Worm (Caenorhabditis elegans) whole organism, L1 larva: Measurements from ENCODE around the gene vkmt-1.

ENCODE experiments used
- F16B12.6 ChIP-seq: fragments of 150-350 bp; optimal IDR thresholded peaks from 2 replicates; lab custom pipeline; 2014; ENCODE audit warnings: missing biosample characterization, missing genetic modification characterization
- aha-1 ChIP-seq: fragments of 150-350 bp; optimal IDR thresholded peaks from 2 replicates; lab custom pipeline; 2014; ENCODE audit warnings: missing biosample characterization, missing genetic modification characterization
- ceh-8 ChIP-seq: fragments of 200-800 bp; sonication (Bioruptor generic); optimal IDR thresholded peaks from 2 replicates; lab custom pipeline; 2018; ENCODE audit warnings: mild to moderate bottlenecking, missing genetic modification characterization, moderate library complexity, missing compliant biosample characterization
- ceh-82 ChIP-seq, 3 experiments: fragments of 150-350 bp in 1 of 3; sonication (generic microtip) in 2 of 3; optimal IDR thresholded peaks; 2 replicates each; lab custom pipeline; 2014 to 2017; ENCODE audit warnings: missing biosample characterization in 3 of 3, missing genetic modification characterization in 3 of 3
- ces-1 ChIP-seq: fragments of 150-350 bp; optimal IDR thresholded peaks from 2 replicates; lab custom pipeline; 2014; ENCODE audit warnings: missing biosample characterization, missing genetic modification reagents, missing genetic modification characterization
- efl-1 ChIP-seq, 4 experiments: fragments of 150-350 bp; optimal IDR thresholded peaks in 3 of 4; peaks in 1 of 4; 1 replicate in 1 of 4; 2 replicates in 3 of 4; lab custom pipeline; 2014; ENCODE audit warnings: missing biosample characterization in 2 of 4, missing genetic modification characterization in 2 of 4, missing genetic modification reagents in 2 of 4
- efl-3 ChIP-seq: fragments of 200-800 bp; sonication (Bioruptor generic); optimal IDR thresholded peaks from 2 replicates; lab custom pipeline; 2018; ENCODE audit warnings: mild to moderate bottlenecking, missing genetic modification characterization, missing compliant biosample characterization
- elt-2 ChIP-seq: sonication (generic microtip); optimal IDR thresholded peaks from 2 replicates; lab custom pipeline; 2016; ENCODE audit warnings: missing genetic modification characterization, mild to moderate bottlenecking, inconsistent platforms, missing compliant biosample characterization, missing genetic modification reagents
- ets-5 ChIP-seq: fragments of 200-800 bp; sonication (Bioruptor generic); IDR thresholded peaks from 2 replicates; pipeline ENCODE4 v1.3.6; 2022; ENCODE audit warnings: missing genetic modification characterization, missing compliant biosample characterization
- fkh-4 ChIP-seq: sonication (generic microtip); optimal IDR thresholded peaks from 2 replicates; lab custom pipeline; 2016; ENCODE audit warnings: missing compliant biosample characterization, missing genetic modification characterization, borderline replicate concordance
- fos-1 ChIP-seq: fragments of 150-350 bp; optimal IDR thresholded peaks from 2 replicates; lab custom pipeline; 2014; ENCODE audit warnings: missing biosample characterization, missing genetic modification characterization
- hlh-17 ChIP-seq: fragments of 200-800 bp; sonication (Bioruptor generic); optimal IDR thresholded peaks from 2 replicates; lab custom pipeline; 2018; ENCODE audit warnings: missing genetic modification characterization, mild to moderate bottlenecking, missing compliant biosample characterization, moderate library complexity, borderline replicate concordance
- isw-1 ChIP-seq: fragments of 200-800 bp; sonication (Bioruptor generic); IDR thresholded peaks from 2 replicates; pipeline ENCODE4 v1.3.6; 2022; ENCODE audit warnings: missing genetic modification characterization, missing compliant biosample characterization
- jun-1 ChIP-seq: fragments of 150-350 bp; optimal IDR thresholded peaks from 2 replicates; lab custom pipeline; 2014; ENCODE audit warnings: missing biosample characterization, missing genetic modification reagents, missing genetic modification characterization
- lin-13 ChIP-seq: fragments of 150-350 bp; optimal IDR thresholded peaks from 2 replicates; lab custom pipeline; 2014; ENCODE audit warnings: missing biosample characterization, missing genetic modification reagents, missing genetic modification characterization
- lin-39 ChIP-seq: fragments of 150-350 bp; optimal IDR thresholded peaks from 2 replicates; lab custom pipeline; 2014; ENCODE audit warnings: missing biosample characterization, missing genetic modification reagents, missing genetic modification characterization
- mab-9 ChIP-seq: fragments of 200-800 bp; sonication (Bioruptor generic); IDR thresholded peaks from 2 replicates; pipeline ENCODE4 v1.3.6; 2022; ENCODE audit warnings: missing genetic modification reagents, missing genetic modification characterization, missing compliant biosample characterization
- mef-2 ChIP-seq: fragments of 150-350 bp; optimal IDR thresholded peaks from 2 replicates; lab custom pipeline; 2014; ENCODE audit warnings: missing biosample characterization, missing genetic modification characterization
- mep-1 ChIP-seq: fragments of 150-350 bp; optimal IDR thresholded peaks from 2 replicates; lab custom pipeline; 2014; ENCODE audit warnings: missing biosample characterization, missing genetic modification characterization
- nhr-12 ChIP-seq: sonication (generic microtip); optimal IDR thresholded peaks from 2 replicates; lab custom pipeline; 2017; ENCODE audit warnings: missing biosample characterization, missing genetic modification characterization
- nhr-20 ChIP-seq: sonication (generic microtip); optimal IDR thresholded peaks from 2 replicates; lab custom pipeline; 2016; ENCODE audit warnings: mild to moderate bottlenecking, missing genetic modification characterization, missing compliant biosample characterization
- nhr-237 ChIP-seq: fragments of 150-350 bp; optimal IDR thresholded peaks from 2 replicates; lab custom pipeline; 2014; ENCODE audit warnings: missing biosample characterization, missing genetic modification characterization
- nhr-28 ChIP-seq: fragments of 150-350 bp; optimal IDR thresholded peaks from 2 replicates; lab custom pipeline; 2014; ENCODE audit warnings: missing biosample characterization, missing genetic modification characterization
- nhr-76 ChIP-seq: sonication (generic microtip); optimal IDR thresholded peaks from 2 replicates; lab custom pipeline; 2017; ENCODE audit warnings: missing biosample characterization, missing genetic modification characterization
- nhr-77 ChIP-seq: fragments of 150-350 bp; optimal IDR thresholded peaks from 2 replicates; lab custom pipeline; 2014; ENCODE audit warnings: missing biosample characterization, missing genetic modification characterization
- nhr-85 ChIP-seq: sonication (generic microtip); peaks from one replicate; lab custom pipeline; 2016; ENCODE audit warnings: missing genetic modification characterization, inconsistent platforms, missing compliant biosample characterization
- pax-3 ChIP-seq: fragments of 200-800 bp; sonication (Bioruptor generic); optimal IDR thresholded peaks from 2 replicates; lab custom pipeline; 2018; ENCODE audit warnings: mild to moderate bottlenecking, missing genetic modification characterization, moderate library complexity, missing compliant biosample characterization
- pqm-1 ChIP-seq: sonication (generic microtip); optimal IDR thresholded peaks from 3 replicates; lab custom pipeline; 2017; ENCODE audit warnings: missing biosample characterization, missing genetic modification characterization
- snu-23 ChIP-seq: sonication (generic microtip); optimal IDR thresholded peaks from 2 replicates; lab custom pipeline; 2016; ENCODE audit warnings: missing genetic modification characterization, missing compliant biosample characterization
- sptf-1 ChIP-seq: fragments of 150-350 bp; optimal IDR thresholded peaks from 2 replicates; lab custom pipeline; 2014; ENCODE audit warnings: missing biosample characterization, missing genetic modification characterization
- sup-37 ChIP-seq: fragments of 200-800 bp; sonication (Bioruptor generic); optimal IDR thresholded peaks from 2 replicates; lab custom pipeline; 2018; ENCODE audit warnings: mild to moderate bottlenecking, missing genetic modification characterization, missing compliant biosample characterization
- unc-130 ChIP-seq: fragments of 150-350 bp; optimal IDR thresholded peaks from 2 replicates; lab custom pipeline; 2017; ENCODE audit warnings: missing biosample characterization, missing genetic modification characterization, inconsistent platforms
- unc-30 ChIP-seq: sonication (generic microtip); optimal IDR thresholded peaks from 2 replicates; lab custom pipeline; 2017; ENCODE audit warnings: missing biosample characterization, missing genetic modification characterization
- unc-98 ChIP-seq: fragments of 200-800 bp; sonication (Bioruptor generic); IDR thresholded peaks from 2 replicates; pipeline ENCODE4 v1.3.6; 2022; ENCODE audit warnings: missing genetic modification characterization, missing compliant biosample characterization
- vab-15 ChIP-seq: sonication (generic microtip); optimal IDR thresholded peaks from 2 replicates; lab custom pipeline; 2017; ENCODE audit warnings: missing genotype, mild to moderate bottlenecking, missing genetic modification characterization, missing compliant biosample characterization
- ztf-11 ChIP-seq, 2 experiments: sonication (generic microtip); optimal IDR thresholded peaks; 2 replicates each; lab custom pipeline; 2016 to 2017; ENCODE audit warnings: missing genetic modification characterization in 2 of 2, missing biosample characterization in 1 of 2, missing compliant biosample characterization in 1 of 2
- ztf-4 ChIP-seq: fragments of 150-350 bp; optimal IDR thresholded peaks from 2 replicates; lab custom pipeline; 2014; ENCODE audit warnings: missing biosample characterization, missing genetic modification characterization

Gene vkmt-1

DNA sequence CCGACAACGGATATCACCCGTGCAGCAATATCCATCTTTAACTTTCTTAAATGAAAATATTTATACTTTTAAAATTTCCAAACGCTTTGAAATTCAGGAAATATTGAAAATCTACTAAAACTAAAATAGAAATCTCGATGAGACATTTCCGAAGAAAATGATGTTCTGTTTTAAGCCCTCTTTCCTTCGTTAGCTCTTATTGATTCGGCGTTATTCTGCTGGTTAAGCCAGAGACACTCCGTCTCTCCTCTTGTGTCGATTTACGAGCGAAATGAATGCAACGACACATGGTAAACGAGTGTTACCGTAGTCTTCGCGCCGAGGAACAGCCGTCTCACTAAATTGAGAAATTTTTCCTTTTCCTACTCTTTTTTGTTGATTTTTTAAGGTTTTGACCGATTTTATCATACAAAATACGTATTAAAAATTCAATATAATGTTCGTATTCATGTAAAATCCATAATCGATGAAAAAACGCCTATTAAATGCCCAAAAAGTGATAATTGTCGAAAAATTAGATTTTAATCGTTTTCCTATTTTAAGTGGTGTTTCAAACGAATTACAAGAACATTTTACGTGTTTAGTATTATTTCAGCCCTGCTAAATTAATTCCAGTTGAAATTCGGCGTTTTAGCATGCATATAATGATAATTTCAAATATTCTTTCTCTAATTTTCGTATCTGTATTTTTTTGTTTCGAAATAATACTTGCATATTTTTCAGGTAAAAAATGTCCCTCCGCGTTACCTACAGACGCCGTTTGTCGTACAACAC lies 10.1 kb upstream of the vkmt-1 start, which contains the start of the genes ppm-1.H and rpl-34 (continued):
- TF ChIP-seq isw-1 (GFP tag; lab: Robert Waterston, UW) (peak; percentile 38), snu-23 (peak; percentile 73), vab-15 (tag; lab: Kevin White, UChicago) (no peak), unc-30 (tag; lab: Kevin White, UChicago) (no peak), nhr-28 (tag; lab: Kevin White, UChicago) (no peak), aha-1 (no peak), jun-1 (tag; lab: Kevin White, UChicago) (no peak), efl-1 (optimal IDR thresholded peaks at IDR 0.05; lab: Kevin White, UChicago) (peak; percentile 73 to 86), efl-1 (GFP tag; optimal IDR thresholded peaks at IDR 0.05 in 1 of 2; lab: Kevin White, UChicago) (peak; percentile 69 to 87), lin-39 (tag; lab: Kevin White, UChicago) (no peak), ceh-8 (GFP tag; lab: Kevin White, UChicago) (no peak), F16B12.6 (tag; lab: Kevin White, UChicago) (peak; percentile 62), unc-98 (no peak), efl-3 (GFP tag; lab: Kevin White, UChicago) (no peak)

DNA sequence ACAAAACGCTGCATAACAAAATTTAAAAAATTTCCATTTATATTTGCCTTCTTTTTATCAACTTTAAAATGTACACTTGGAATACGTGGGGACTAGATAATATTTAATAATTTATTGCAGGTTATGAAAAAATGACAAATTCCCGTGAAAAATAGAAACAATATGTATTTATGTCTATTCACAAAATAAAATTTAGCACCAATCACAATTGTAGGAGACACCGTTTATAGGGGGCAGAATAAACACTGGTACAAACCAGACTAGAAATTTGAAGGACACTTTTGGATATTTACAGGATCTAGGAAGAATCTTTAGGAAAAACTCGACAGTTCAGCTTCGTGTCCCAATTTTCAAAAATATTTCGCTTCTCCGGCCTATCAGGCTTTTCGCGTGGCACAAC lies 8.1 kb upstream of the vkmt-1 start, which contains the start of gene C42C1.3:
Gene C42C1.3, minus strand, starts transcription at position 101 of the 400 bp plus-strand sequence.
- TF ChIP-seq nhr-85 (tag; lab: Kevin White, UChicago) (peak; percentile 42), pqm-1 (tag; lab: Kevin White, UChicago) (no peak), hlh-17 (no peak), pax-3 (tag; lab: Kevin White, UChicago) (no peak), nhr-20 (tag; lab: Kevin White, UChicago) (no peak), lin-13 (GFP tag; lab: Kevin White, UChicago) (no peak), ets-5 (no peak)
- TF ChIP-seq, all 84 proteins: peak for 1

DNA sequence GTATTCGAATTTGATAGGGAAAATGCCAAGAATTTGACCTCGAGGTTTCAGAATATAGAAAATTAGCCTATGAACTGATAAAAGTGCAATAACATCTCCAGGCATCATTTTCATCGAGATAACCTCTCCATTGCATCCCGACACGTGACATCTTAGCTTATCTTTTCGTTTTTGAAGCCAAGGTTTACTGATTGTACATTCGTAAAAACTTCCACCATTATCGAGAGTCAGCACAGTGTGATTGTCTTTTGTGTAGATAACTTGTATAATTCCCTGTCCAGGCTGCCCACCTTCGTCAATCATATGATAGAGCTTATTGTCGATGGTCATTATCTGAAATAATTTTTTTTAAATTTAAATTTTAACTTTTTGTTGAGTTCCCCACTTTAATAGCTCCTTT lies 4.2 kb upstream of the vkmt-1 start:
- TF ChIP-seq ceh-82 (tag; optimal IDR thresholded peaks at IDR 0.05; lab: Kevin White, UChicago) = no peak
- TF ChIP-seq lin-39 (tag; lab: Kevin White, UChicago) = no peak
- TF ChIP-seq elt-2 (tag; lab: Kevin White, UChicago) = peak; percentile 98
- no peak for TF ChIP-seq efl-1 (optimal IDR thresholded peaks at IDR 0.05; lab: Kevin White, UChicago)
- peak in 1 of 2 experiments; percentile 82 for TF ChIP-seq efl-1 (GFP tag; optimal IDR thresholded peaks at IDR 0.05 in 1 of 2; lab: Kevin White, UChicago)
- TF ChIP-seq, all 84 proteins: peak for 2

DNA sequence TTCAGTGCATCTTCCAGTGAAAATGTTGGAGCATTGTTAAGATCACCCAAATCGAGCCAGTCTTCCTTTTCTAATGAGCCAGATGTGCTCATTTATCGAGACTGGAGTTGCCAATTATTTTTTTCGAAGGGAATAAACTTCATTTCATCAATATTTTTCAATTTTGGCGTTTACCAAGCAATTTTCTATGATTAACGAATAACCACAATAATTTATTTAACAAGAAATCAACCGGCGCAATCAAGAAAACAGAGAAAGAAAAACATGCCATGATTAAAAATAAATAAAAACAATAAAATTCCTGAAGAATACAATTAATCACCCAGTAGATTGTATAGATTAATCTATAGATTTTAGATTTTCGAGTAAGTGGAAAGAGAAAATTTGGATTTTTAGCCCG lies 2.6 kb upstream of the vkmt-1 start, which contains the start of gene vps-8:
Gene vps-8, minus strand, starts transcription at position 101 of the 400 bp plus-strand sequence.
- TF ChIP-seq sptf-1 (no peak), nhr-237 (tag; lab: Kevin White, UChicago) (no peak), jun-1 (tag; lab: Kevin White, UChicago) (no peak), ces-1 (GFP tag; lab: Kevin White, UChicago) (no peak), lin-39 (tag; lab: Kevin White, UChicago) (no peak), unc-130 (no peak), mef-2 (tag; lab: Kevin White, UChicago) (no peak), nhr-76 (tag; lab: Kevin White, UChicago) (no peak), aha-1 (no peak), efl-3 (GFP tag; lab: Kevin White, UChicago) (no peak), fkh-4 (tag; lab: Kevin White, UChicago) (no peak), nhr-20 (tag; lab: Kevin White, UChicago) (no peak), sup-37 (GFP tag; lab: Kevin White, UChicago) (no peak), fos-1 (no peak), lin-13 (GFP tag; lab: Kevin White, UChicago) (no peak)

DNA sequence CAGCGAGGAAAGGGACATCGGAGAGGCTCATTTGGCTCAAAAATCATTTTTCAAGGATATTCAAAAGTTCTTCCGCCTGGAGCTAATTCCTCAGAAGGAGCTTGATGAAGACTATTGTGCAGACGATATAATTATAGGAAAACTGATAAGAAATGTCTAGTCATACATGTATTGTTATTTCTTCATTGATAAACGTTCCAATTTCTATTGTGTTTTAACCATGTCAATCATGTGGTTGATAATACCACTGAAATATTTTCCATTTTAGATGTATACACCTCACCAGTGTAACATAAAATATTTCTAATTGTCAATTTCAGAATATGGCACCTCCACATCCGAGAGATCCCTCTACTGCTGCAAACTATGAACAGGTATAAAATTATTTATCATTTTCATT lies 815 bp downstream of the vkmt-1 start, which contains the start of gene ltah-1.1:
Gene ltah-1.1, plus strand, starts transcription at position 283 of the 400 bp plus-strand sequence.
- TF ChIP-seq ztf-11 (tag; optimal IDR thresholded peaks at IDR 0.05; lab: Kevin White, UChicago) = no peak
- TF ChIP-seq mep-1 = no peak
- TF ChIP-seq mab-9 = no peak
- TF ChIP-seq nhr-28 (tag; lab: Kevin White, UChicago) = no peak
- TF ChIP-seq nhr-77 (tag; lab: Kevin White, UChicago) = no peak
- no peak for TF ChIP-seq nhr-12
- no peak for TF ChIP-seq ztf-4
- no peak for TF ChIP-seq pqm-1 (tag; lab: Kevin White, UChicago)
